Comparison of ENCODE assay signal across 1 fruit fly cellular context in genomic region chr3L:11523286-11523685, dm6.
A peak's percentile ranks its signal among the peaks of the same experiment; 100 is the strongest.
TF ChIP-seq lines count a peak whose summit lies in the region.

No protein-coding gene starts in this region.

TF ChIP-seq in whole organism, embryonic, 481 proteins besides CTCF, POLR2A, EP300 and RAD21 (continued from another document and continues in another):
- TF ChIP-seq CG10543 (GFP tag; optimal IDR thresholded peaks at IDR 0.05; lab: Kevin White, UChicago) (no peak), lola (GFP tag; optimal IDR thresholded peaks at IDR 0.05; lab: Kevin White, UChicago) (peak in 1 of 3 experiments; percentile 63), CG11696 (GFP tag; IDR thresholded peaks at IDR 0.05; lab: Robert Waterston, UW) (no peak), al (GFP tag; IDR thresholded peaks at IDR 0.05; lab: Robert Waterston, UW) (no peak), BEAF-32 (GFP tag; optimal IDR thresholded peaks at IDR 0.05; lab: Kevin White, UChicago) (no peak), ac (GFP tag; optimal IDR thresholded peaks at IDR 0.05; lab: Kevin White, UChicago) (no peak), CG3163 (GFP tag; optimal IDR thresholded peaks at IDR 0.05; lab: Kevin White, UChicago) (no peak), HmgZ (tag; optimal IDR thresholded peaks at IDR 0.05; lab: Kevin White, UChicago) (peak; percentile 74), CG10267 (tag; optimal IDR thresholded peaks at IDR 0.05; lab: Kevin White, UChicago) (no peak), tio (GFP tag; optimal IDR thresholded peaks at IDR 0.05; lab: Kevin White, UChicago) (no peak), CG17186 (GFP tag; optimal IDR thresholded peaks at IDR 0.05; lab: Kevin White, UChicago) (no peak), CG6175 (GFP tag; IDR thresholded peaks at IDR 0.05; lab: Robert Waterston, UW) (no peak), CG15479 (GFP tag; optimal IDR thresholded peaks at IDR 0.05; lab: Kevin White, UChicago) (no peak), hkb (optimal IDR thresholded peaks at IDR 0.05; lab: Kevin White, UChicago) (no peak), hkb (GFP tag; IDR thresholded peaks at IDR 0.05; lab: Robert Waterston, UW) (no peak), prd (optimal IDR thresholded peaks at IDR 0.05; lab: Kevin White, UChicago) (no peak), prd (GFP tag; IDR thresholded peaks at IDR 0.05; lab: Robert Waterston, UW) (no peak), CG17829 (tag; optimal IDR thresholded peaks at IDR 0.05; lab: Kevin White, UChicago) (no peak), ab (GFP tag; optimal IDR thresholded peaks at IDR 0.05; lab: Kevin White, UChicago) (no peak), CG34224 (GFP tag; IDR thresholded peaks at IDR 0.05; lab: Robert Waterston, UW; ENCODE audit: partially characterized antibody) (no peak; the same call in 2 of the 3 replicates), dati (GFP tag; IDR thresholded peaks at IDR 0.05; lab: Robert Waterston, UW) (no peak), zfh1 (GFP tag; IDR thresholded peaks at IDR 0.05; lab: Robert Waterston, UW) (no peak), mam (GFP tag; optimal IDR thresholded peaks at IDR 0.05; lab: Kevin White, UChicago) (no peak), CG17361 (GFP tag; IDR thresholded peaks at IDR 0.05; lab: Robert Waterston, UW) (no peak), Sox102F (GFP tag; optimal IDR thresholded peaks at IDR 0.05; lab: Kevin White, UChicago) (no peak), Awh (GFP tag; IDR thresholded peaks at IDR 0.05; lab: Robert Waterston, UW) (no peak), E2f2 (GFP tag; IDR thresholded peaks at IDR 0.05; lab: Robert Waterston, UW) (peak; percentile 48; the same call in 1 of the 2 replicates), Optix (GFP tag; IDR thresholded peaks at IDR 0.05; lab: Robert Waterston, UW) (no peak), Bgb (GFP tag; IDR thresholded peaks at IDR 0.05; lab: Robert Waterston, UW; ENCODE audit: partially characterized antibody) (peak; percentile 78), pros (GFP tag; optimal IDR thresholded peaks at IDR 0.05; lab: Kevin White, UChicago) (no peak), CoRest (tag; optimal IDR thresholded peaks at IDR 0.05; lab: Kevin White, UChicago) (no peak), CG31388 (GFP tag; optimal IDR thresholded peaks at IDR 0.05; lab: Kevin White, UChicago) (no peak), CG10959 (GFP tag; IDR thresholded peaks at IDR 0.05; lab: Robert Waterston, UW) (no peak), Hand (GFP tag; optimal IDR thresholded peaks at IDR 0.05; lab: Kevin White, UChicago) (no peak), CG18764 (GFP tag; optimal IDR thresholded peaks at IDR 0.05; lab: Kevin White, UChicago) (no peak), Hmx (GFP tag; optimal IDR thresholded peaks at IDR 0.05; lab: Kevin White, UChicago) (no peak), CG9876 (GFP tag; optimal IDR thresholded peaks at IDR 0.05; lab: Kevin White, UChicago) (no peak), so (GFP tag; IDR thresholded peaks at IDR 0.05; lab: Robert Waterston, UW) (peak; percentile 55; the same call in 1 of the 3 replicates), Abd-B (GFP tag; optimal IDR thresholded peaks at IDR 0.05; lab: Kevin White, UChicago) (no peak), fu2 (GFP tag; optimal IDR thresholded peaks at IDR 0.05; lab: Kevin White, UChicago) (no peak), MESR4 (GFP tag; optimal IDR thresholded peaks at IDR 0.05; lab: Kevin White, UChicago) (no peak), CG15269 (tag; optimal IDR thresholded peaks at IDR 0.05; lab: Kevin White, UChicago) (no peak), D19B (GFP tag; optimal IDR thresholded peaks at IDR 0.05; lab: Kevin White, UChicago) (no peak), CG6254 (GFP tag; optimal IDR thresholded peaks at IDR 0.05; lab: Kevin White, UChicago) (no peak), zen2 (GFP tag; IDR thresholded peaks at IDR 0.05; lab: Robert Waterston, UW; ENCODE audit: partially characterized antibody) (no peak; the same call in 2 of the 3 replicates), CG7786 (GFP tag; optimal IDR thresholded peaks at IDR 0.05; lab: Kevin White, UChicago) (no peak), Spps (tag; optimal IDR thresholded peaks at IDR 0.05; lab: Kevin White, UChicago) (no peak), z (GFP tag; IDR thresholded peaks at IDR 0.05; lab: Robert Waterston, UW) (no peak), E2f1 (GFP tag; IDR thresholded peaks at IDR 0.05; lab: Robert Waterston, UW) (no peak), pho (GFP tag; optimal IDR thresholded peaks at IDR 0.05; lab: Kevin White, UChicago) (no peak), Pdp1 (GFP tag; optimal IDR thresholded peaks at IDR 0.05; lab: Kevin White, UChicago) (no peak), gfzf (GFP tag; optimal IDR thresholded peaks at IDR 0.05; lab: Kevin White, UChicago) (no peak), tin (GFP tag; optimal IDR thresholded peaks at IDR 0.05; lab: Kevin White, UChicago) (no peak), CG9727 (GFP tag; optimal IDR thresholded peaks at IDR 0.05; lab: Kevin White, UChicago) (no peak), sim (GFP tag; IDR thresholded peaks at IDR 0.05; lab: Robert Waterston, UW) (no peak), CG14860 (GFP tag; IDR thresholded peaks at IDR 0.05; lab: Robert Waterston, UW; ENCODE audit: partially characterized antibody) (no peak), CG13894 (tag; optimal IDR thresholded peaks at IDR 0.05; lab: Kevin White, UChicago) (no peak), phol (tag; optimal IDR thresholded peaks at IDR 0.05; lab: Kevin White, UChicago) (no peak), HLHmδ (GFP tag; optimal IDR thresholded peaks at IDR 0.05; lab: Kevin White, UChicago) (no peak), Gsc (GFP tag; IDR thresholded peaks at IDR 0.05; lab: Robert Waterston, UW) (no peak), NC2α (GFP tag; optimal IDR thresholded peaks at IDR 0.05; lab: Kevin White, UChicago) (no peak), CG8944 (GFP tag; optimal IDR thresholded peaks at IDR 0.05; lab: Kevin White, UChicago) (no peak), CG10321 (GFP tag; IDR thresholded peaks at IDR 0.05; lab: Robert Waterston, UW) (no peak), CG3838 (GFP tag; optimal IDR thresholded peaks at IDR 0.05; lab: Kevin White, UChicago) (no peak), cad (GFP tag; optimal IDR thresholded peaks at IDR 0.05; lab: Kevin White, UChicago) (no peak), br (optimal IDR thresholded peaks at IDR 0.05; lab: Kevin White, UChicago) (no peak), CG2129 (GFP tag; IDR thresholded peaks at IDR 0.05; lab: Robert Waterston, UW; ENCODE audit: partially characterized antibody) (no peak), CG2678 (tag; optimal IDR thresholded peaks at IDR 0.05; lab: Kevin White, UChicago) (no peak), schlank (tag; optimal IDR thresholded peaks at IDR 0.05; lab: Kevin White, UChicago) (no peak), Dip2 (GFP tag; IDR thresholded peaks at IDR 0.05; lab: Robert Waterston, UW) (no peak), cwo (GFP tag; optimal IDR thresholded peaks at IDR 0.05; lab: Kevin White, UChicago) (no peak), tup (GFP tag; optimal IDR thresholded peaks at IDR 0.05; lab: Kevin White, UChicago) (no peak), wek (GFP tag; optimal IDR thresholded peaks at IDR 0.05; lab: Kevin White, UChicago) (no peak), CG2120 (GFP tag; optimal IDR thresholded peaks at IDR 0.05; lab: Kevin White, UChicago) (no peak), vvl (GFP tag; IDR thresholded peaks at IDR 0.05; lab: Robert Waterston, UW) (peak; percentile 28; the same call in 1 of the 2 replicates), CG9817 (tag; optimal IDR thresholded peaks at IDR 0.05; lab: Kevin White, UChicago) (no peak), CG16815 (GFP tag; optimal IDR thresholded peaks at IDR 0.05; lab: Kevin White, UChicago) (no peak), Nf-YC (tag; optimal IDR thresholded peaks at IDR 0.05; lab: Kevin White, UChicago) (no peak), Hmr (GFP tag; optimal IDR thresholded peaks at IDR 0.05; lab: Kevin White, UChicago) (peak; percentile 12), da (GFP tag; optimal IDR thresholded peaks at IDR 0.05; lab: Kevin White, UChicago) (no peak), salm (tag; optimal IDR thresholded peaks at IDR 0.05; lab: Kevin White, UChicago) (no peak), yki (optimal IDR thresholded peaks at IDR 0.05; lab: Kevin White, UChicago) (no peak), sima (GFP tag; optimal IDR thresholded peaks at IDR 0.05; lab: Kevin White, UChicago) (no peak), Dfd (GFP tag; optimal IDR thresholded peaks at IDR 0.05; lab: Kevin White, UChicago) (no peak), wor (GFP tag; IDR thresholded peaks at IDR 0.05; lab: Robert Waterston, UW) (no peak), CG7987 (GFP tag; optimal IDR thresholded peaks at IDR 0.05; lab: Kevin White, UChicago) (peak; percentile 24), CG7963 (GFP tag; IDR thresholded peaks at IDR 0.05; lab: Robert Waterston, UW; ENCODE audit: partially characterized antibody) (no peak), unpg (GFP tag; optimal IDR thresholded peaks at IDR 0.05; lab: Kevin White, UChicago) (no peak), peb (GFP tag; IDR thresholded peaks at IDR 0.05; lab: Robert Waterston, UW) (no peak), CG12769 (tag; optimal IDR thresholded peaks at IDR 0.05; lab: Kevin White, UChicago) (no peak), sna (GFP tag; IDR thresholded peaks at IDR 0.05; lab: Robert Waterston, UW; ENCODE audit: partially characterized antibody) (no peak), CG30403 (GFP tag; optimal IDR thresholded peaks at IDR 0.05; lab: Kevin White, UChicago) (no peak), CG7271 (tag; optimal IDR thresholded peaks at IDR 0.05; lab: Kevin White, UChicago) (no peak), CG43689 (GFP tag; IDR thresholded peaks at IDR 0.05; lab: Robert Waterston, UW) (no peak), CG3847 (GFP tag; IDR thresholded peaks at IDR 0.05; lab: Robert Waterston, UW) (no peak), Chrac-16 (GFP tag; optimal IDR thresholded peaks at IDR 0.05; lab: Kevin White, UChicago) (no peak), corto (GFP tag; optimal IDR thresholded peaks at IDR 0.05; lab: Kevin White, UChicago) (no peak), Myb (GFP tag; optimal IDR thresholded peaks at IDR 0.05; lab: Kevin White, UChicago) (no peak), CG8478 (optimal IDR thresholded peaks at IDR 0.05; lab: Kevin White, UChicago) (no peak), inv (GFP tag; IDR thresholded peaks at IDR 0.05; lab: Robert Waterston, UW; ENCODE audit: partially characterized antibody) (peak; percentile 31; the same call in 1 of the 2 replicates), bbx (GFP tag; IDR thresholded peaks at IDR 0.05; lab: Robert Waterston, UW; ENCODE audit: partially characterized antibody) (peak; percentile 71), CG4820 (GFP tag; optimal IDR thresholded peaks at IDR 0.05; lab: Kevin White, UChicago) (no peak), Atf3 (GFP tag; optimal IDR thresholded peaks at IDR 0.05; lab: Kevin White, UChicago) (no peak), tna (GFP tag; IDR thresholded peaks at IDR 0.05; lab: Robert Waterston, UW; ENCODE audit: partially characterized antibody) (no peak), ssp (GFP tag; IDR thresholded peaks at IDR 0.05; lab: Robert Waterston, UW) (no peak), Antp (GFP tag; optimal IDR thresholded peaks at IDR 0.05; lab: Kevin White, UChicago) (no peak), p53 (GFP tag; optimal IDR thresholded peaks at IDR 0.05; lab: Kevin White, UChicago) (no peak), CG17359 (tag; optimal IDR thresholded peaks at IDR 0.05; lab: Kevin White, UChicago) (no peak), gsb-n (tag; optimal IDR thresholded peaks at IDR 0.05; lab: Kevin White, UChicago) (no peak), pita (GFP tag; optimal IDR thresholded peaks at IDR 0.05; lab: Kevin White, UChicago) (peak; percentile 36), fru (optimal IDR thresholded peaks at IDR 0.05; lab: Kevin White, UChicago) (no peak), CG14050 (GFP tag; IDR thresholded peaks at IDR 0.05; lab: Robert Waterston, UW) (no peak), CG4360 (GFP tag; IDR thresholded peaks at IDR 0.05; lab: Robert Waterston, UW) (no peak; the same call in 1 of the 2 replicates), CG2202 (tag; optimal IDR thresholded peaks at IDR 0.05; lab: Kevin White, UChicago) (no peak), HLH3B (GFP tag; IDR thresholded peaks at IDR 0.05; lab: Robert Waterston, UW) (no peak), CG31224 (GFP tag; IDR thresholded peaks at IDR 0.05; lab: Robert Waterston, UW) (no peak), toy (GFP tag; IDR thresholded peaks at IDR 0.05; lab: Robert Waterston, UW) (no peak), MBD-R2 (GFP tag; IDR thresholded peaks at IDR 0.05; lab: Robert Waterston, UW) (no peak), Dref (GFP tag; IDR thresholded peaks at IDR 0.05; lab: Robert Waterston, UW) (no peak), Kr (GFP tag; optimal IDR thresholded peaks at IDR 0.05; lab: Kevin White, UChicago) (no peak), Nf-YB (GFP tag; optimal IDR thresholded peaks at IDR 0.05; lab: Kevin White, UChicago) (no peak), CG13624 (GFP tag; optimal IDR thresholded peaks at IDR 0.05; lab: Kevin White, UChicago) (peak; percentile 8), nerfin-2 (GFP tag; IDR thresholded peaks at IDR 0.05; lab: Robert Waterston, UW; ENCODE audit: partially characterized antibody) (no peak), Asciz (GFP tag; optimal IDR thresholded peaks at IDR 0.05; lab: Kevin White, UChicago) (no peak), Stat92E (GFP tag; optimal IDR thresholded peaks at IDR 0.05; lab: Kevin White, UChicago) (peak in 1 of 3 experiments; percentile 22), CG4854 (GFP tag; optimal IDR thresholded peaks at IDR 0.05; lab: Kevin White, UChicago) (no peak), btn (GFP tag; optimal IDR thresholded peaks at IDR 0.05; lab: Kevin White, UChicago) (no peak), lilli (GFP tag; optimal IDR thresholded peaks at IDR 0.05; lab: Kevin White, UChicago) (no peak), Deaf1 (tag; optimal IDR thresholded peaks at IDR 0.05; lab: Kevin White, UChicago) (no peak), slp2 (GFP tag; optimal IDR thresholded peaks at IDR 0.05; lab: Kevin White, UChicago) (no peak), lov (optimal IDR thresholded peaks at IDR 0.05; lab: Kevin White, UChicago) (no peak), lov (GFP tag; IDR thresholded peaks at IDR 0.05; lab: Robert Waterston, UW) (no peak), CG2712 (tag; optimal IDR thresholded peaks at IDR 0.05; lab: Kevin White, UChicago) (no peak), C15 (GFP tag; IDR thresholded peaks at IDR 0.05; lab: Robert Waterston, UW) (no peak), CG12299 (tag; optimal IDR thresholded peaks at IDR 0.05; lab: Kevin White, UChicago) (no peak), sr (GFP tag; IDR thresholded peaks at IDR 0.05; lab: Robert Waterston, UW) (no peak), tap (tag; optimal IDR thresholded peaks at IDR 0.05; lab: Kevin White, UChicago) (no peak), croc (GFP tag; conservative IDR thresholded peaks at IDR 0.05; lab: Robert Waterston, UW) (no peak), Oaz (GFP tag; IDR thresholded peaks at IDR 0.05; lab: Robert Waterston, UW) (no peak), Lpt (GFP tag; optimal IDR thresholded peaks at IDR 0.05; lab: Kevin White, UChicago) (no peak)
